Worm (Caenorhabditis elegans) whole organism, L4/young adult: ENCODE data around the gene folr-1.

ENCODE experiments used
- W03F9.2 ChIP-seq: fragments of 150-350 bp; optimal IDR thresholded peaks from 2 replicates; lab custom pipeline; 2014; ENCODE audit warnings: missing biosample characterization, missing genetic modification characterization
- him-1 ChIP-seq: sonication (generic microtip); optimal IDR thresholded peaks from 2 replicates; lab custom pipeline; 2016; ENCODE audit warnings: missing genotype, missing genetic modification reagents, missing genetic modification characterization, missing compliant biosample characterization

- TF ChIP-seq W03F9.2 (tag; lab: Kevin White, UChicago) (no peak), him-1 (tag; lab: Kevin White, UChicago) (no peak)
Observed at ce11 chrX:9940524-9940923, 21.4 kb downstream of the folr-1 start.
